Worm (Caenorhabditis elegans) whole organism, early embryonic: ENCODE results near the gene chtb-3.

Source experiments
- B0310.2 ChIP-seq: sonication (generic microtip); optimal IDR thresholded peaks from 2 replicates; lab custom pipeline; 2016; ENCODE audit warnings: mild to moderate bottlenecking, missing genetic modification characterization, missing compliant biosample characterization
- F13C5.2 ChIP-seq: sonication (generic microtip); optimal IDR thresholded peaks from 2 replicates; lab custom pipeline; 2017; ENCODE audit warnings: mild to moderate bottlenecking, missing genetic modification characterization, inconsistent platforms, missing compliant biosample characterization
- aly-1 ChIP-seq: sonication (generic microtip); optimal IDR thresholded peaks from 2 replicates; lab custom pipeline; 2016; ENCODE audit warnings: missing genetic modification characterization, missing compliant biosample characterization
- ama-1 ChIP-seq: fragments of 150-350 bp; optimal IDR thresholded peaks from 2 replicates; lab custom pipeline; 2014
- ceh-13 ChIP-seq: fragments of 200-800 bp; sonication (Bioruptor generic); optimal IDR thresholded peaks from 2 replicates; lab custom pipeline; 2018; ENCODE audit warnings: mild to moderate bottlenecking, missing genetic modification characterization, missing compliant biosample characterization
- ceh-36 ChIP-seq: sonication (generic microtip); optimal IDR thresholded peaks from 2 replicates; lab custom pipeline; 2016; ENCODE audit warnings: missing genetic modification characterization, inconsistent platforms, missing compliant biosample characterization
- ets-7 ChIP-seq: sonication (generic microtip); optimal IDR thresholded peaks from 2 replicates; lab custom pipeline; 2016; ENCODE audit warnings: missing genotype, missing genetic modification characterization, missing compliant biosample characterization
- flt-1 ChIP-seq: fragments of 200-800 bp; sonication (Bioruptor generic); IDR thresholded peaks from 2 replicates; pipeline ENCODE4 v1.3.6; 2022; ENCODE audit warnings: missing genetic modification characterization, missing compliant biosample characterization
- hmbx-1 ChIP-seq: sonication (generic microtip); optimal IDR thresholded peaks from 2 replicates; lab custom pipeline; 2016; ENCODE audit warnings: mild to moderate bottlenecking, missing genetic modification characterization, missing compliant biosample characterization
- hmg-4 ChIP-seq: fragments of 200-800 bp; sonication (Bioruptor generic); optimal IDR thresholded peaks from 2 replicates; lab custom pipeline; 2018; ENCODE audit warnings: mild to moderate bottlenecking, missing genetic modification characterization, missing compliant biosample characterization
- hnd-1 ChIP-seq: sonication (generic microtip); optimal IDR thresholded peaks from 2 replicates; lab custom pipeline; 2016; ENCODE audit warnings: missing genetic modification characterization, missing compliant biosample characterization
- pes-1 ChIP-seq: fragments of 200-800 bp; sonication (Bioruptor generic); IDR thresholded peaks from 2 replicates; pipeline ENCODE4 v1.3.6; 2022; ENCODE audit warnings: missing genetic modification reagents, missing genetic modification characterization, missing compliant biosample characterization
- scrt-1 ChIP-seq: fragments of 200-800 bp; sonication (Bioruptor generic); IDR thresholded peaks from 2 replicates; pipeline ENCODE4 v1.3.6; 2022; ENCODE audit warnings: missing genetic modification characterization, missing compliant biosample characterization
- sea-1 ChIP-seq: fragments of 200-800 bp; sonication (Bioruptor generic); conservative IDR thresholded peaks from 2 replicates; pipeline ENCODE4 v1.3.6; 2022; ENCODE audit warnings: missing genetic modification characterization, missing compliant biosample characterization
- tbx-11 ChIP-seq: fragments of 200-800 bp; sonication (Bioruptor generic); IDR thresholded peaks from 2 replicates; pipeline ENCODE4 v1.3.6; 2022; ENCODE audit warnings: missing genetic modification characterization, missing compliant biosample characterization
- tbx-37 ChIP-seq: fragments of 200-800 bp; sonication (Bioruptor generic); conservative IDR thresholded peaks from 2 replicates; pipeline ENCODE4 v1.3.6; 2022; ENCODE audit warnings: missing genetic modification reagents, missing genetic modification characterization, missing compliant biosample characterization
- tra-4 ChIP-seq: sonication (generic microtip); optimal IDR thresholded peaks from 2 replicates; lab custom pipeline; 2017; ENCODE audit warnings: missing genetic modification characterization, missing compliant biosample characterization

Gene chtb-3

DNA sequence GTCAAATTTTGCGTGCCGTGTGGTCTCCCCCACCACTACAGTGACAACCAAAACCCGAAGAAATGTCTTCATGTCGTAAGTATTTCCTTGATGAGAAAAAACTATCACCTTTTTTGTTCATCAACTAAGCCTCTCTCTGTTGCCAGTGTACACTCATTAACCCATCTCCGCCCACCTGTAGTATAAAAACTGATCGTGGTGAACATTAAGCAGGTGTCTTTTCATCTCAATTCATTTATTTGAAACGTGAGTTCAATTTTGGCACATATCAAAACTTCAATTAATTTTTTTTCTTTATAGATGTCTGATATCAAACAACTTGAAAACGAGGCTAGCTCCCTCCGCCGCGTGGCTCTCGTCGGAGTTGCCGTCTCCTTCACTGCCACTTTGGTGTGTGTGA is 12.0 kb upstream of the chtb-3 start, which contains the start of gene col-170:
Gene col-170 (plus strand): TSS at position 301 of the 400 bp plus-strand sequence.
- TF ChIP-seq ets-7: no peak
- no peak for TF ChIP-seq F13C5.2 (tag; lab: Kevin White, UChicago)
- no peak for TF ChIP-seq hnd-1 (tag; lab: Kevin White, UChicago)
- no peak for TF ChIP-seq B0310.2
- no peak for TF ChIP-seq hmbx-1 (tag; lab: Kevin White, UChicago)
- no peak for TF ChIP-seq tra-4 (tag; lab: Kevin White, UChicago)
- no peak for TF ChIP-seq flt-1 (GFP tag; lab: Robert Waterston, UW)
- no peak for TF ChIP-seq sea-1 (GFP tag; lab: Robert Waterston, UW)
- TF ChIP-seq scrt-1 (GFP tag; lab: Robert Waterston, UW): no peak
- no peak for TF ChIP-seq tbx-37 (GFP tag; lab: Robert Waterston, UW)
- TF ChIP-seq pes-1 (GFP tag; lab: Robert Waterston, UW): no peak
- no peak for TF ChIP-seq ama-1 (lab: Kevin White, UChicago)
- no peak for TF ChIP-seq tbx-11
- TF ChIP-seq ceh-36 (tag; lab: Kevin White, UChicago): no peak
- no peak for TF ChIP-seq ceh-13 (GFP tag; lab: Kevin White, UChicago)

- TF ChIP-seq F13C5.2 (tag; lab: Kevin White, UChicago) (no peak), B0310.2 (no peak), sea-1 (GFP tag; lab: Robert Waterston, UW) (no peak), hmbx-1 (tag; lab: Kevin White, UChicago) (no peak), ama-1 (lab: Kevin White, UChicago) (no peak), tra-4 (tag; lab: Kevin White, UChicago) (no peak), hmg-4 (GFP tag; lab: Kevin White, UChicago) (no peak), ceh-36 (tag; lab: Kevin White, UChicago) (no peak), ceh-13 (GFP tag; lab: Kevin White, UChicago) (no peak), aly-1 (tag; lab: Kevin White, UChicago) (no peak), flt-1 (GFP tag; lab: Robert Waterston, UW) (no peak), tbx-11 (no peak), hnd-1 (tag; lab: Kevin White, UChicago) (no peak)
These were observed 9.4 kb upstream of the chtb-3 start, which contains the start of gene col-169 for ce11 chrX:6328860-6329259. Gene col-169 (plus strand): TSS chrX:6329160.

ce11 chrX:6326088-6326487 is 6.6 kb upstream of the chtb-3 start, which contains the start of gene col-168:
Gene col-168 (plus strand): TSS chrX:6326388.
- TF ChIP-seq scrt-1 (GFP tag; lab: Robert Waterston, UW): no peak
- TF ChIP-seq aly-1 (tag; lab: Kevin White, UChicago): no peak
- TF ChIP-seq tra-4 (tag; lab: Kevin White, UChicago): no peak
- no peak for TF ChIP-seq hmbx-1 (tag; lab: Kevin White, UChicago)
- no peak for TF ChIP-seq tbx-11
- no peak for TF ChIP-seq sea-1 (GFP tag; lab: Robert Waterston, UW)
- no peak for TF ChIP-seq ama-1 (lab: Kevin White, UChicago)
- no peak for TF ChIP-seq ceh-13 (GFP tag; lab: Kevin White, UChicago)
- TF ChIP-seq flt-1 (GFP tag; lab: Robert Waterston, UW): no peak
- no peak for TF ChIP-seq tbx-37 (GFP tag; lab: Robert Waterston, UW)
- no peak for TF ChIP-seq hnd-1 (tag; lab: Kevin White, UChicago)
- no peak for TF ChIP-seq B0310.2

DNA sequence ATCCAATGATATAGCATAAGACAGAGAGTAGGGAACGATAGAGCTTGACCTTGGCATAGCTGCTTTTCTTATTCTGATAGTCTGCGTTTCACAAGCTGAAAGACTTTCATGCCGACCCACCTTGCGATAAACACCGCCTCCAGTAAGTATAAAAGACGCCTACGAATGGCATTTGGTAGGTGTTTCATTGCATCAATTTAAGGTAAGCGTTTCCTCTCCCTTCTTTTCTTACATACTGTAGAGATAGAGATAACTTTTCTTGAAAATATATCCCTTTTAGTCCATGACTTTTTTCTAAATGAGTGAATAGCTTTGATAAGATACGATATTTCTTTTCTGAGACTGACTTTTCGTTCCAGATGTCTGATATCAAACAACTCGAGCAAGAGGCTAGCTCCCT is 3.7 kb upstream of the chtb-3 start, which contains the start of gene col-167:
Gene col-167 (plus strand): TSS at position 360 of the 400 bp plus-strand sequence.
- TF ChIP-seq hnd-1 (tag; lab: Kevin White, UChicago): no peak
- TF ChIP-seq F13C5.2 (tag; lab: Kevin White, UChicago): no peak
- no peak for TF ChIP-seq tra-4 (tag; lab: Kevin White, UChicago)
- TF ChIP-seq aly-1 (tag; lab: Kevin White, UChicago): no peak
- no peak for TF ChIP-seq scrt-1 (GFP tag; lab: Robert Waterston, UW)
- TF ChIP-seq pes-1 (GFP tag; lab: Robert Waterston, UW): no peak
- TF ChIP-seq ama-1 (lab: Kevin White, UChicago): no peak
- TF ChIP-seq flt-1 (GFP tag; lab: Robert Waterston, UW): no peak
- no peak for TF ChIP-seq sea-1 (GFP tag; lab: Robert Waterston, UW)
- no peak for TF ChIP-seq ceh-13 (GFP tag; lab: Kevin White, UChicago)
- no peak for TF ChIP-seq B0310.2
- no peak for TF ChIP-seq tbx-11
- no peak for TF ChIP-seq ceh-36 (tag; lab: Kevin White, UChicago)
- no peak for TF ChIP-seq ets-7
- no peak for TF ChIP-seq tbx-37 (GFP tag; lab: Robert Waterston, UW)
- no peak for TF ChIP-seq hmg-4 (GFP tag; lab: Kevin White, UChicago)
- TF ChIP-seq hmbx-1 (tag; lab: Kevin White, UChicago): no peak

- TF ChIP-seq B0310.2 (no peak), ceh-13 (GFP tag; lab: Kevin White, UChicago) (no peak), tbx-37 (GFP tag; lab: Robert Waterston, UW) (no peak), hmg-4 (GFP tag; lab: Kevin White, UChicago) (no peak), hmbx-1 (tag; lab: Kevin White, UChicago) (no peak), ama-1 (lab: Kevin White, UChicago) (no peak), ets-7 (no peak), ceh-36 (tag; lab: Kevin White, UChicago) (no peak)
These were observed 1.9 kb upstream of the chtb-3 start for ce11 chrX:6321380-6321779.

DNA sequence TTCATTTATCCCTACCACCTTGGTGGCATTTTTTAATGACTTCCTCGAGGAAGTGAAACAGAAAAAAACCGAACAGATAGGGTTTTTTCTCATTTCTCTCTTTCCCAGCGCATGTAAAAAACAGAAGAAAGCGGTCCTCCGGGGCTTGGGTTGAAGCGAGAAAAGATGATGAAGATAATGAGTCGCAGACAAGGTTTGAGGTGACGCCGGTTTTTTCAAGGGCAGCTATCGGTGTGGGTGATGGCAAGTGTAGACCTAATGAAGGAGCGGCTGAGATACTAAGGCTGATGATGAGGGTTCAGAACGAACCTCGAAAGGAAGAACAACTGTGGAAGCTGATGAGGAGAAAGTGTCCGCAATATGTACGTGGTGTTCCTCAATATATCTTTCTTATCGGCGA is 1.4 kb upstream of the chtb-3 start:
- no peak for TF ChIP-seq tra-4 (tag; lab: Kevin White, UChicago)
- TF ChIP-seq flt-1 (GFP tag; lab: Robert Waterston, UW): no peak
- no peak for TF ChIP-seq hmbx-1 (tag; lab: Kevin White, UChicago)
- no peak for TF ChIP-seq pes-1 (GFP tag; lab: Robert Waterston, UW)
- TF ChIP-seq ama-1 (lab: Kevin White, UChicago): no peak
- no peak for TF ChIP-seq tbx-37 (GFP tag; lab: Robert Waterston, UW)
- TF ChIP-seq sea-1 (GFP tag; lab: Robert Waterston, UW): no peak
- TF ChIP-seq ets-7: no peak
- TF ChIP-seq ceh-13 (GFP tag; lab: Kevin White, UChicago): no peak
- no peak for TF ChIP-seq tbx-11
- TF ChIP-seq hnd-1 (tag; lab: Kevin White, UChicago): no peak
- no peak for TF ChIP-seq scrt-1 (GFP tag; lab: Robert Waterston, UW)
- no peak for TF ChIP-seq B0310.2
